Fruit fly (Drosophila melanogaster) whole organism: ENCODE measurements around the gene Ugt304A1.
A peak's percentile ranks its signal among the peaks of the same experiment; 100 is the strongest.

Source experiments
- CG8478 ChIP-seq: fragments of >200 bp; optimal IDR thresholded peaks from 2 replicates; lab custom pipeline; 2018; ENCODE audit warnings: inconsistent platforms
- Dll ChIP-seq: fragments of >200 bp; optimal IDR thresholded peaks from 2 replicates; lab custom pipeline; 2017
- EcR ChIP-seq, 2 experiments: fragments of >200 bp; optimal IDR thresholded peaks; 2 replicates each; lab custom pipeline; 2017; ENCODE audit warnings: missing biosample characterization in 2 of 2, missing genetic modification characterization in 2 of 2, missing genetic modification reagents in 2 of 2
- pan ChIP-seq: fragments of >200 bp; optimal IDR thresholded peaks from 2 replicates; lab custom pipeline; 2017
- psq ChIP-seq: fragments of >200 bp; optimal IDR thresholded peaks from 2 replicates; lab custom pipeline; 2017
- usp ChIP-seq: fragments of >200 bp; optimal IDR thresholded peaks from 2 replicates; lab custom pipeline; 2017; ENCODE audit warnings: missing biosample characterization, missing genetic modification characterization, mixed read lengths

Gene Ugt304A1

DNA sequence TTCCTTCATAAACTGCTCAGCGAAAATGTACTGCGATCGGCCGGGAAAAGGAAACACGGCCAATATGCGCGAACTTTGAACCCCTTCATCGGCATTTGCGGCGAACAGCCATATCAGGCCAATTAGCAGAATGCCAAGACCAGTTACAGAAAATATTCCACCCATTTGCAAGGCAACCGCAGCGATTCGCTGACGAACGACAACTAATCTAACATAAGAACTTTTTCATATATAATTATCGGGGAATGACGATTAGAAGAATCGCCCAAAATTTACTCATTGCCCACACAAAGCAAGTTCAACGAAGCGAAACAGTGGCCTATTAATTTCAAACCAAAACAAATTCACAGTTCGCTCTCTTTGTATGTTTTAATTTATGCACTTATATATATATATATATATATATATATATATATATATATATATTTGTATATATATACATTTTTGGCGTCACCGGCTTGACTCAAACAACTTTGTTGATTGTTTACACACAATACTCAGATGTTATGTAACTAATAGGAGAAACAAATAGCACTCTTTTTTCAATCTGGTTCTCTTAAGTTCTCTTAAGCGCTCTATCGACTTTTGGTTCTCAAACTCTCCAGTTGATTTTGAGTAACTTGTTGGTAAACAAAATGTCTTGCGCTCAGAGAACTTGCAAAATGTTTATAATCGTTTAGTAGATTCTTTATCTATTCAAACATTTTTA, 2.6 kb downstream of the Ugt304A1 start, which contains the start of gene Ugt35A1:
Ugt35A1 (minus strand) TSS at position 205 of the 709 bp plus-strand sequence.
- TF ChIP-seq pan, result no peak
- no peak for TF ChIP-seq Dll (lab: Kevin White, UChicago)
- no peak for TF ChIP-seq CG8478
- TF ChIP-seq psq (lab: Kevin White, UChicago), result no peak
- no peak for TF ChIP-seq usp (GFP tag; lab: Kevin White, UChicago)
- TF ChIP-seq EcR (GFP tag; optimal IDR thresholded peaks at IDR 0.05; lab: Kevin White, UChicago), result no peak

DNA sequence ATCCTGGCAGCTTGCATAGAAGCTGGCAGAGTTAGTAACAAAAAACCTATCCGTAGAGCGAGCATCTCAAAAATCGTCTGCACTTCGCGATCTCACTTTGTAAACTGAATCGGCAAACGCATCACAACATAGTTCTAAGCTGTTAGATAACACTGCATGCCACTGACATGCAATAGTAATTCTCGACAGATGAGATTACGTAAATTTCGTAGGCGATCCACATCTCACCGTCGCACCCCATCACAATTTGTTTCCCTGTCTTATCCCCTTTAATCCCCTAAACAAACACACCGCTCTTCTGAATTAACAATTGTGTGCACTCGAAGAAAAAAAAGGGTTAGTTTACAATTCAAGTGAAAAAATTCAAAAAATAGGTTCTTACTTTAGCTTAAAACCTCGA, 5.1 kb downstream of the Ugt304A1 start, which contains the start of gene Ugt35B1:
Ugt35B1 (minus strand) TSS at position 101 of the 400 bp plus-strand sequence.
- TF ChIP-seq EcR (GFP tag; optimal IDR thresholded peaks at IDR 0.05; lab: Kevin White, UChicago), result no peak
- no peak for TF ChIP-seq Dll (lab: Kevin White, UChicago)
- no peak for TF ChIP-seq CG8478

DNA sequence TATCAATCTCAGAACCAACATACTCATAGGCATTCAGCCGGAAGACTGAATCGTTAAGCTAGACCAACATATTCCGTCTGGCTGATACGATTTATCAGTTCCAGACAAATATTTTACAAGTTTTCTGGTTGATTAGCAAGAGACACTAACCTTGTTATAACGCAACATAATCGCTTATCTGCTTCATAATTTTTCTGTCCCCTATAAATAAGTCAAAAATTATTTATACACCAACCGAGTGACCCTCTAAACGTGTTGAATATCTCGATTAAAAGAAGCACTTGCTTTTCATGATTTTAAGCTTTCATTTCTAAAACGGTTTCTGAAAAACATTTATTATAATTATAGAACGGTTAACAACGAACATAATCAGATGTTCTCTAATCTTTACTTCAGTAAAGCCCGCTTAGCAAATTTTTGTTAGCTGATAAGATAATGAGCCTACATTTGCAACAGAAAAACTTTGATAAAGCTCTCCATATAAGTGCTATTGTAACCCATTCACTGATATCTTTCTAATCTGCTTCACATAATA, 7.2 kb downstream of the Ugt304A1 start, which contains the start of gene Ugt35E2:
Ugt35E2 (minus strand) TSS at position 51 of the 535 bp plus-strand sequence.
- no peak for TF ChIP-seq usp (GFP tag; lab: Kevin White, UChicago)
- no peak for TF ChIP-seq Dll (lab: Kevin White, UChicago)
- no peak for TF ChIP-seq CG8478

DNA sequence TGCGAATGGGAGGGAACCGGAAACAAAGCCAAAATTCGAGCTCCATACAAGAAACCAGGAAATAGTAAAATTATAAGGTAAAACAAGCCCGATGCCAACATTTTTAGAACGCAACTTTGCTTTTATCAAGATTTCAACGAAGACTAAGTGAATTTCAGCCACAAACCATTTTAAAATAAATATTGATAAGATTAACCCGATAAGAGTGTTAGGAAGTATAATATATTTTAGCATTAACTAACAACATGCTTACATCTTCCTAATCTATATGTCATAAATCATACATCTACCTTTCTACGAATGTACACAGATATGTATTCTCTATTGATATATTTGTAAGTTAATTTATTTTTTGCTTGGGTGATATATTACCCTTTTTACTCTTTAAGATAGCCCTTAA, 9.2 kb downstream of the Ugt304A1 start, which contains the start of gene Ugt35E1:
Ugt35E1 (minus strand) TSS at position 101 of the 400 bp plus-strand sequence.
- TF ChIP-seq psq (lab: Kevin White, UChicago) (no peak), EcR (GFP tag; optimal IDR thresholded peaks at IDR 0.05; lab: Kevin White, UChicago) (no peak), Dll (lab: Kevin White, UChicago) (no peak), CG8478 (no peak)

DNA sequence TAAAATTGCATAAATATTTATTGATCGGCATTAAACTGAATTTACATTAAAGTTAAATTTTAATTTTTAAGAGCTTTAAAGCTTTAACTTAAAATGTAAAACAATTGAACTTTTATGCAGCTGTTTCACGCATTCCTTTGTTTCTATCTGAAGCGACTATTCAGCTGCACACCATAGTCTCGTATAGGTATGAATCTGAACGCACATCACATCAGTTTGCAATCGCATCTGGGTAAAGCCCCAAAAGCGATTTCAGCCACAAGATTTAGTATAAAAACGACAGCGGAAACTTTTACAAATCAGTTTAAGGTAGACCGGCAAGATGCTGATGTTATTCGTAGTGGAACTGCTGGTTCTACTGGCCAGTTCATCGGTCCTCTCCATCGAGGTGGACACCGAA, 14.3 kb downstream of the Ugt304A1 start, which contains the start of gene CG4757:
CG4757 (plus strand) TSS at position 301 of the 400 bp plus-strand sequence.
- TF ChIP-seq EcR (GFP tag; optimal IDR thresholded peaks at IDR 0.05; lab: Kevin White, UChicago) (no peak), psq (lab: Kevin White, UChicago) (no peak), pan (no peak)

DNA sequence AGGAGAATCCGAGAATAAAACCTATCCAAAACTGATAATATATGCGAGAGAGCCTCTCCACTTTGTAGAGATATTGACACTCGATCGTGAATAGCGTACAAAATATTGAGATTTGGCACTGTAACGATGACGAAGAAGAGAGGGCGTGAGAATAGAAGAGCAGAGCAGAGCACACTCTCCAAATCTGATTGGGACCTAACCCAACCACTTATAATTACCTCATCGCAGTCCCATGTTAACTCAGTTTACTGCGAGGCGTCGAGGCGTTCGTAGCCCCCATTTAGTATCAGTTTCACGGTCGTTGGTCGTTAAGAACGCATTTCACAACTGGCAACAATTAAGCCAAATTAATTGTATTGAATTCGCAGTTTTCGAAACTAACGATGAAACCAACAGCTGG, 18.4 kb downstream of the Ugt304A1 start, which contains the start of gene Ugt302C1:
Ugt302C1 (plus strand) TSS at position 241 of the 400 bp plus-strand sequence.
- TF ChIP-seq Dll (lab: Kevin White, UChicago) (peak; percentile 20), pan (no peak)

DNA sequence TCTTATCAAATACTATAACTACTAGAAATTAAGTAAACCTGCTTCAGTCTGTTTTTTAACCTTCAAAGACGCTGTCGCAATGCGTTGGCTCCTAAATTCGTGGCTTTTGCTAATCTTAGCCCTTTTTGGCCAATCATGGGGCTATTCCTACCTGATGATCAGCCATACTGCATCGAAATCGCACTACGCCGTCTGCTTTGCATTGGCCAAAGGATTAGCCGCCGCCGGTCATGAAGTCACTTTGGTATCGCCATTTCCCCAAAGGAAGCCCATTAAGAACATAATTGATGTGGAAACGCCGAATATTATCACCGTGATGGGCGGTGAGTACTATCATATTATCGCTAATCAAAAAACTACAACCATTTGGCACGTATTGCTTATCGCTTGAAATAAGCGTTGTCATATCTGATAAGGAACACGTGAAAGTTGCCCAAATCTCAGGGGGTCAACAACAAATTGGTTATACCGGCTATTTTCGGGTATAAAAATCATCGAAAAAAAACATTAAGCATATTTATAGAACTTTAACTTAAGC, 20.6 kb downstream of the Ugt304A1 start, which contains the start of gene Ugt302E1:
Ugt302E1 (plus strand) TSS at position 51 of the 538 bp plus-strand sequence.
- TF ChIP-seq CG8478 (no peak), psq (lab: Kevin White, UChicago) (no peak), usp (GFP tag; lab: Kevin White, UChicago) (no peak), pan (no peak), Dll (lab: Kevin White, UChicago) (no peak), EcR (GFP tag; optimal IDR thresholded peaks at IDR 0.05; lab: Kevin White, UChicago) (no peak)

DNA sequence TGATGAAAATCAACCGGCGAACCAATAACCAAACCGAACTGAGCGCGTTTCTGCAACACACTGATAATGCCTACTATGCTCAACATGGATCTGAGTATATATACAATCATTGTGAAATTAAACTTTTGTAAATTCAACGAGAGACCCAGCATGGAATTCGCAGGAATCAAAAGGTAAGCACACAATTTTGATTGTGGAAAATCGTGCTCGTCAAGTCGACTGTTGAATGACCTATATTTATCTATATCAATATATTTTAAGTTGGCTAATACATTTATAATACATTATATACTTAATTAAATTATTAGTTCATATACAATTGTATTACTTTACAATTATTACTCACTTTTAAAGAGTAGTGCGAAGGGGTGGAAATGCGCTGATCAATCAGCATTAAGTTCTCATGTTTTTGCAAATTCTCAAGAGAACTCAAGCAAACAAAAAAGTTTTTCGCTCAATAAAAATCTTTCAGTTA, 21.4 kb downstream of the Ugt304A1 start, which contains the start of gene Ugt302K1:
Ugt302K1 (minus strand) TSS at position 51 of the 475 bp plus-strand sequence.
- TF ChIP-seq usp (GFP tag; lab: Kevin White, UChicago) (no peak), pan (no peak), Dll (lab: Kevin White, UChicago) (no peak), psq (lab: Kevin White, UChicago) (no peak), CG8478 (no peak), EcR (GFP tag; optimal IDR thresholded peaks at IDR 0.05; lab: Kevin White, UChicago) (no peak)

DNA sequence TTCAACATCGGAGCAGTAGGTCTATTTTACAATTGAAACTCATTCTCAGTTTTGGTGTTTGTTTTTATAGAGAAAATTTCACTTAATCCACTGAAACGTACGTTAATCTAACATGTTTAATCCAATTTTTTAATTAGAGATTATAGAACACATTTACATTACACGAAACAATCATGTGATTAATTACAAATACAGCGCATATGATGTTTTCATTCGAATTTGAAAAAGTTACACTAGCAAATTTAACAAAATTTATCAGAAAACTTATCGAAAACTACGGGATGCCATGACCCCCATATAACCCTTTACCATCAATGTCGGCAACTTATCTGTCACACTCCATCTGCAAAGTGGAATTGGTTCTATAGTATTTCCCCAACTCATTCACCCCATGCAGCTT, 30.1 kb downstream of the Ugt304A1 start, which contains the start of gene CheA86a:
CheA86a (minus strand) TSS at position 101 of the 400 bp plus-strand sequence.
- TF ChIP-seq usp (GFP tag; lab: Kevin White, UChicago) (no peak), EcR (GFP tag; optimal IDR thresholded peaks at IDR 0.05; lab: Kevin White, UChicago) (no peak), CG8478 (no peak), pan (no peak), Dll (lab: Kevin White, UChicago) (no peak), psq (lab: Kevin White, UChicago) (no peak)

DNA sequence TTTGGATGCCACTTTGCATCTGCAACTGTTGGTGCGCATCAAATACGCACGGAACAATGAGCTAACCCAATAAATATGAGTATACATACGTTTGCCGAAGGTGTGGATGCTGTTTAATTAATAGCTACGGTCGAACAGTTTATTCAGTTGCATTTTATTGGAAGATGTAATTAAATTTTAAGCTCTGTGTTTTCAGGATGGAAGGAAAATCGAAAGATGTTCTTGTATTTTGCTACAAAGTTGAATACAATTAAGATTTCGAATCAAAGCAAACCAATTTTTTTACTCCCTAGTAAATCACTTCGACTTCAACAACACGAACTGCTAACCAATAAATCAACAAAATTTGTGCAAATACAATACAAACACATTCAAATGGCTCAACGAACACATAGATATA, 38.3 kb downstream of the Ugt304A1 start, which contains the start of gene mAcon2:
mAcon2 (plus strand) TSS at position 301 of the 400 bp plus-strand sequence.
- no peak for TF ChIP-seq EcR (GFP tag; optimal IDR thresholded peaks at IDR 0.05; lab: Kevin White, UChicago)
- TF ChIP-seq usp (GFP tag; lab: Kevin White, UChicago), result no peak
- TF ChIP-seq pan, result no peak
- TF ChIP-seq CG8478, result no peak

DNA sequence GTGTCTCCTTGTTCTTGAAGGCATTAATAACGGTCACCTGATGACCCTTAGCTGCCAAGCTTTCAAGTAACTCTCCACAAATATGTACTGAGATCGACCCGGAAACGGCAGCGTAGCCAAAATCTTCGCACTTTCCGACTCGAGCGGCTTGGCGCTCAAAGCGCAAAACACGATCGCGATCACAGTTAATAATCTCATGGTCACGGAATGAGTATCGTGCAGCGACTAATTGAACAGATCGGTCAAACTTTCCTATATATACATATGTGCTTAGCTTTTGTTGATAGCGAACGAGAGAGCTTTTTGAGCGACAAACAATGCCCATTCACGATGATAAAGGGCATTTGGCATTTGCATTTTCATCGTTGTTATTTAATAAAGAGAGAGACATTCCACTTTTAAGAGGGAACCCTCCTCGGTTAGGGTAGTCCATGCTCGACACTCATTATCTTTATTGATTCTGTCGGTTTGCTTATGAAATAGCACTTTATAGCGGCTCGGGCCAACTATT, 47.0 kb downstream of the Ugt304A1 start, which contains the start of gene Ugt35C1:
Ugt35C1 (minus strand) TSS at position 213 of the 511 bp plus-strand sequence.
- TF ChIP-seq Dll (lab: Kevin White, UChicago) (no peak), CG8478 (no peak), EcR (GFP tag; optimal IDR thresholded peaks at IDR 0.05; lab: Kevin White, UChicago) (no peak), usp (GFP tag; lab: Kevin White, UChicago) (no peak), psq (lab: Kevin White, UChicago) (no peak), pan (no peak)

DNA sequence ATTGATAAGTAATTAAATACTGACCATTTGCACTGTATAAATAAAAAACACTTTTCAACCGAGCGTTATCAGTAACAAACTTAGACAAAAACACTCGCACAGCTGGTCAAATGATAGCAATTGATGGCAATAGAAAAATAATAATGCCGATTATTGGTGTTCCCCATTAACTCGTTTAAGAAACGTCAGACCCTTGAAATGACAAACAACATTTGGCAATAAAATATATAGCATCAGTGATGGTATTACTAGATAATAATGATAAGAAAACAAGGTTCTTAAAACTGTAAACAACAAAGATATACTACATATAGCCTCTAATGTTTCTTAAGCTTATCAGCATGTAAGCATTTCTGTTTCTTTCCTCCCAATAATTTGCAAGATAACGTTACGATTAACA, 48.8 kb downstream of the Ugt304A1 start:
- TF ChIP-seq CG8478 (no peak), EcR (GFP tag; optimal IDR thresholded peaks at IDR 0.05; lab: Kevin White, UChicago) (no peak), usp (GFP tag; lab: Kevin White, UChicago) (no peak), psq (lab: Kevin White, UChicago) (no peak)
